Fruit fly (Drosophila melanogaster): Measurements from ENCODE around the gene CG32987.

dm6 chr2L:8897954-8898713 is 34.5 kb downstream of the CG32987 start:
- TF ChIP-seq danr (GFP tag; IDR thresholded peaks at IDR 0.05) (no peak), CG10979 (tag; optimal IDR thresholded peaks at IDR 0.05) (peak; percentile 60), dysf (GFP tag; IDR thresholded peaks at IDR 0.05) (peak; percentile 60; the same call in 2 of the 3 replicates), Sox100B (GFP tag; optimal IDR thresholded peaks at IDR 0.05) (peak; percentile 49), CG14014 (GFP tag; IDR thresholded peaks at IDR 0.05) (peak; percentile 46), row (GFP tag; IDR thresholded peaks at IDR 0.05) (peak; percentile 49; the same call in 1 of the 3 replicates), CG13123 (GFP tag; optimal IDR thresholded peaks at IDR 0.05) (no peak), CG2116 (GFP tag; optimal IDR thresholded peaks at IDR 0.05) (no peak), CG34224 (GFP tag; IDR thresholded peaks at IDR 0.05; ENCODE audit: partially characterized antibody) (no peak), nerfin-1 (tag; optimal IDR thresholded peaks at IDR 0.05) (peak; percentile 28), CG4424 (GFP tag; optimal IDR thresholded peaks at IDR 0.05) (peak; percentile 5), CG34376 (GFP tag; optimal IDR thresholded peaks at IDR 0.05) (no peak)

Measured in whole organism, embryonic.